Worm (Caenorhabditis elegans) whole organism, midembryonic: ENCODE data around the gene pacl-1.

Experiments used
- T22C8.4 ChIP-seq: fragments of 200-800 bp; sonication (Bioruptor generic); IDR thresholded peaks from 2 replicates; pipeline ENCODE4 v1.3.6; 2022; ENCODE audit warnings: missing genetic modification characterization, missing compliant biosample characterization
- cog-1 ChIP-seq: sonication (generic microtip); optimal IDR thresholded peaks from 2 replicates; lab custom pipeline; 2016; ENCODE audit warnings: missing genetic modification characterization, missing compliant biosample characterization
- flt-1 ChIP-seq: fragments of 200-800 bp; sonication (Bioruptor generic); IDR thresholded peaks from 2 replicates; pipeline ENCODE4 v1.3.6; 2022; ENCODE audit warnings: missing genetic modification characterization, missing compliant biosample characterization
- klf-2 ChIP-seq: fragments of 200-800 bp; sonication (Bioruptor generic); conservative IDR thresholded peaks from 2 replicates; pipeline ENCODE4 v1.3.6; 2022; ENCODE audit warnings: missing genetic modification reagents, missing genetic modification characterization, missing compliant biosample characterization
- med-1 ChIP-seq: sonication (generic microtip); optimal IDR thresholded peaks from 2 replicates; lab custom pipeline; 2017; ENCODE audit warnings: missing genetic modification characterization, mild to moderate bottlenecking, missing compliant biosample characterization, antibody characterized with exemption, missing genetic modification reagents; ENCODE audit not compliant: insufficient read depth
- ref-1 ChIP-seq: fragments of 200-800 bp; sonication (Bioruptor generic); conservative IDR thresholded peaks from 2 replicates; pipeline ENCODE4 v1.3.6; 2022; ENCODE audit warnings: missing genetic modification reagents, missing genetic modification characterization, missing compliant biosample characterization
- tab-1 ChIP-seq: fragments of 200-800 bp; sonication (Bioruptor generic); IDR thresholded peaks from 2 replicates; pipeline ENCODE4 v1.3.6; 2022; ENCODE audit warnings: missing genetic modification characterization, missing compliant biosample characterization
- ztf-23 ChIP-seq: fragments of 200-800 bp; sonication (Bioruptor generic); IDR thresholded peaks from 2 replicates; pipeline ENCODE4 v1.3.6; 2022; ENCODE audit warnings: missing genetic modification reagents, missing genetic modification characterization, missing compliant biosample characterization
- ztf-29 ChIP-seq: fragments of 200-800 bp; sonication (Bioruptor generic); IDR thresholded peaks from 2 replicates; pipeline ENCODE4 v1.3.6; 2022; ENCODE audit warnings: missing genetic modification reagents, missing genetic modification characterization, missing compliant biosample characterization

The pacl-1 gene

ce11 chrV:16275347-16275746 is at the start of gene pacl-1:
pacl-1 (minus strand) TSS chrV:16275447.
- TF ChIP-seq ztf-23 (GFP tag; lab: Robert Waterston, UW) (no peak), med-1 (GFP tag; lab: Kevin White, UChicago) (no peak), ref-1 (no peak), cog-1 (tag; lab: Kevin White, UChicago) (no peak), ztf-29 (GFP tag; lab: Robert Waterston, UW) (no peak), T22C8.4 (GFP tag; lab: Robert Waterston, UW) (no peak), klf-2 (no peak), flt-1 (GFP tag; lab: Robert Waterston, UW) (no peak), tab-1 (GFP tag; lab: Robert Waterston, UW) (no peak)

ce11 chrV:16322155-16322554 is 46.9 kb upstream of the pacl-1 start:
- TF ChIP-seq med-1 (GFP tag; lab: Kevin White, UChicago) (no peak), cog-1 (tag; lab: Kevin White, UChicago) (no peak), klf-2 (no peak), flt-1 (GFP tag; lab: Robert Waterston, UW) (no peak), ref-1 (no peak), ztf-29 (GFP tag; lab: Robert Waterston, UW) (no peak), T22C8.4 (GFP tag; lab: Robert Waterston, UW) (no peak), ztf-23 (GFP tag; lab: Robert Waterston, UW) (no peak), tab-1 (GFP tag; lab: Robert Waterston, UW) (no peak)

- no peak for TF ChIP-seq flt-1 (GFP tag; lab: Robert Waterston, UW)
- TF ChIP-seq tab-1 (GFP tag; lab: Robert Waterston, UW), result no peak
- no peak for TF ChIP-seq cog-1 (tag; lab: Kevin White, UChicago)
- no peak for TF ChIP-seq T22C8.4 (GFP tag; lab: Robert Waterston, UW)
- no peak for TF ChIP-seq klf-2
- no peak for TF ChIP-seq ztf-23 (GFP tag; lab: Robert Waterston, UW)
These were observed 42.0 kb upstream of the pacl-1 start, which contains the start of gene srh-180 for ce11 chrV:16317244-16317643. srh-180 (plus strand) TSS chrV:16317544.

ce11 chrV:16315004-16315403 is 39.8 kb upstream of the pacl-1 start, which contains the start of gene str-214:
str-214 (plus strand) TSS chrV:16315304.
- no peak for TF ChIP-seq ref-1
- no peak for TF ChIP-seq ztf-23 (GFP tag; lab: Robert Waterston, UW)
- no peak for TF ChIP-seq cog-1 (tag; lab: Kevin White, UChicago)
- TF ChIP-seq med-1 (GFP tag; lab: Kevin White, UChicago), result no peak

ce11 chrV:16309523-16309922 is 34.3 kb upstream of the pacl-1 start, which contains the start of gene oac-7:
oac-7 (plus strand) TSS chrV:16309805.
- TF ChIP-seq ztf-29 (GFP tag; lab: Robert Waterston, UW) (no peak), ztf-23 (GFP tag; lab: Robert Waterston, UW) (no peak), cog-1 (tag; lab: Kevin White, UChicago) (no peak), tab-1 (GFP tag; lab: Robert Waterston, UW) (no peak), ref-1 (no peak), klf-2 (no peak), T22C8.4 (GFP tag; lab: Robert Waterston, UW) (no peak), flt-1 (GFP tag; lab: Robert Waterston, UW) (no peak), med-1 (GFP tag; lab: Kevin White, UChicago) (no peak)

- TF ChIP-seq tab-1 (GFP tag; lab: Robert Waterston, UW), result no peak
- no peak for TF ChIP-seq ref-1
- TF ChIP-seq flt-1 (GFP tag; lab: Robert Waterston, UW), result no peak
- TF ChIP-seq T22C8.4 (GFP tag; lab: Robert Waterston, UW), result no peak
- no peak for TF ChIP-seq cog-1 (tag; lab: Kevin White, UChicago)
- no peak for TF ChIP-seq ztf-29 (GFP tag; lab: Robert Waterston, UW)
- TF ChIP-seq med-1 (GFP tag; lab: Kevin White, UChicago), result no peak
- TF ChIP-seq klf-2, result no peak
- no peak for TF ChIP-seq ztf-23 (GFP tag; lab: Robert Waterston, UW)
These were observed 33.1 kb upstream of the pacl-1 start for ce11 chrV:16308343-16308742.

- TF ChIP-seq cog-1 (tag; lab: Kevin White, UChicago) (no peak), klf-2 (no peak), ref-1 (no peak), ztf-29 (GFP tag; lab: Robert Waterston, UW) (no peak), ztf-23 (GFP tag; lab: Robert Waterston, UW) (no peak), tab-1 (GFP tag; lab: Robert Waterston, UW) (no peak), med-1 (GFP tag; lab: Kevin White, UChicago) (no peak), T22C8.4 (GFP tag; lab: Robert Waterston, UW) (no peak), flt-1 (GFP tag; lab: Robert Waterston, UW) (no peak)
These were observed 32.0 kb upstream of the pacl-1 start, which contains the start of gene srxa-7 for ce11 chrV:16307253-16307652. srxa-7 (plus strand) TSS chrV:16307553.

ce11 chrV:16302439-16302838 is 27.2 kb upstream of the pacl-1 start, which contains the start of the genes C31A11.13 and oac-6:
C31A11.13 (minus strand) TSS chrV:16302551.
oac-6 (plus strand) TSS chrV:16302717.
- TF ChIP-seq T22C8.4 (GFP tag; lab: Robert Waterston, UW) (no peak), tab-1 (GFP tag; lab: Robert Waterston, UW) (no peak), ztf-29 (GFP tag; lab: Robert Waterston, UW) (no peak), ref-1 (no peak), flt-1 (GFP tag; lab: Robert Waterston, UW) (no peak), cog-1 (tag; lab: Kevin White, UChicago) (no peak)

- no peak for TF ChIP-seq ztf-23 (GFP tag; lab: Robert Waterston, UW)
- no peak for TF ChIP-seq ztf-29 (GFP tag; lab: Robert Waterston, UW)
- no peak for TF ChIP-seq ref-1
- no peak for TF ChIP-seq T22C8.4 (GFP tag; lab: Robert Waterston, UW)
- no peak for TF ChIP-seq med-1 (GFP tag; lab: Kevin White, UChicago)
- no peak for TF ChIP-seq cog-1 (tag; lab: Kevin White, UChicago)
- no peak for TF ChIP-seq flt-1 (GFP tag; lab: Robert Waterston, UW)
- TF ChIP-seq tab-1 (GFP tag; lab: Robert Waterston, UW), result no peak
- TF ChIP-seq klf-2, result no peak
These were observed 25.0 kb upstream of the pacl-1 start, which contains the start of gene srbc-82 for ce11 chrV:16300276-16300675. srbc-82 (plus strand) TSS chrV:16300576.
